Worm (Caenorhabditis elegans): Measurements from ENCODE around the gene F58H1.8.

F58H1.8 gene

DNA sequence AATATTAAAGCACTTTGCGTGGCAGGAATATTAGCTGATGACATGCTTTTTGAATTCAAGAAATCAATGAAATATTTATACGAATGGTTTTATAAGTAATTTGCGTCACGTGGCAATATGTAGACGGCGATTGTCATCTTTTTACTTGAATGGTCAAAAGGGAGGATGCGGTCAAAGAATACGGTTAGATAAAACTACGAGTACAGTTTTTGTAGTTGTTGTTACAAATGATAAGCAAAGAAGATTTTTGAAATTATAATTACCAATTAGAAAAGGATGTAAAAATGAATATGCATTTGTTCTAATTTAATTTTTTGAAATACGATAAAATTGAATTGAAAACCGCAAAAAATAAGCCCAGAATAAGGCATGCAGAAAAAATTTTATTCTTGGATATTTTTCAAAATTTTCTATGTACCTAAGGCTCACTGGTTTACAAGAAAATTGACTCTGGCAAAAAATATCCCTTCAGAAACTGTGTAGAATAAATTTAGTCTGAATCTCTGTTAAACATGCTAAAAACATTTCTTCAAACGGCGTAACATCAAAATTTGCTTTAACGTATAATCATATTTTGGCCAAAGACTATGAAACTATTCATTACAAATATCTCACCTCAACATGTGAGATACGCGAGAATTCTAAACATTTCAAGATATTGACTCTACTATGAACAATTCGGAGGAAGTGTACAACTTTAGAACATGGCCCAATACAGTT lies 43.6 kb upstream of the F58H1.8 start, which contains the start of the genes sodh-2 and srx-76:
sodh-2 (minus strand) TSS at position 101 of the 720 bp plus-strand sequence.
srx-76 (plus strand) TSS at position 670 of the 720 bp plus-strand sequence.
- TF ChIP-seq drap-1 (GFP tag; optimal IDR thresholded peaks at IDR 0.05) (no peak), nhr-76 (tag; optimal IDR thresholded peaks at IDR 0.05) (no peak), nhr-2 (tag; optimal IDR thresholded peaks at IDR 0.05) (no peak), ztf-11 (tag; optimal IDR thresholded peaks at IDR 0.05) (no peak), lin-13 (tag; optimal IDR thresholded peaks at IDR 0.05) (no peak), nhr-28 (tag; optimal IDR thresholded peaks at IDR 0.05) (no peak), sem-2 (GFP tag; optimal IDR thresholded peaks at IDR 0.05) (no peak), hlh-1 (tag; optimal IDR thresholded peaks at IDR 0.05) (no peak), ceh-39 (tag; optimal IDR thresholded peaks at IDR 0.05) (no peak)

DNA sequence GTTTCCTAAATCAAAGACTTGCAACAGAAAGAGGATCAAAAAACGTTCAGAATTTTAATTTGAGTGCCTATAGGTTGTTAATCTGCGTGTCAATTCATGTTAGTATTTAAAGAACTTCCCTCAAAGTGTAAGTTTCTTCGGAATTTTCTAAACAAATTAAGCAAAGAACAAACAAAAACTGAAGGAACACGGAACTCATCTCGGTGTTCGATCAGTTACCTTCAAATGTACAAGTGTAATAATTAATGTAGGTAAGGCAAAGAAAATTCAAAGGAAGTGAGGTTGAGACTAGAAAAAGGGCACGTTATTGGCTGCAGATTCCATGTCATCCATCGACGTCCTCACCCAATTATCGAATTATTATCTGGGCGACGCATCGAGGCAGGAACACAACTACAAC lies 41.0 kb upstream of the F58H1.8 start, which contains the start of gene K12G11.6:
K12G11.6 (plus strand) TSS at position 357 of the 400 bp plus-strand sequence.
- TF ChIP-seq M03D4.4 (tag; optimal IDR thresholded peaks at IDR 0.05) (no peak), cnd-1 (tag; optimal IDR thresholded peaks at IDR 0.05) (no peak), blmp-1 (tag; optimal IDR thresholded peaks at IDR 0.05) (no peak), sem-2 (GFP tag; optimal IDR thresholded peaks at IDR 0.05) (no peak), mls-2 (tag; optimal IDR thresholded peaks at IDR 0.05) (no peak), hlh-1 (tag; optimal IDR thresholded peaks at IDR 0.05) (no peak), snpc-4 (tag; optimal IDR thresholded peaks at IDR 0.05) (no peak), ceh-39 (tag; optimal IDR thresholded peaks at IDR 0.05) (no peak), lin-13 (tag; optimal IDR thresholded peaks at IDR 0.05) (no peak), mab-5 (tag; optimal IDR thresholded peaks at IDR 0.05) (no peak), ceh-83 (GFP tag; optimal IDR thresholded peaks at IDR 0.05) (no peak), nhr-28 (tag; optimal IDR thresholded peaks at IDR 0.05) (no peak), lin-32 (GFP tag; optimal IDR thresholded peaks at IDR 0.05) (no peak), drap-1 (GFP tag; optimal IDR thresholded peaks at IDR 0.05) (no peak), tbx-8 (GFP tag; optimal IDR thresholded peaks at IDR 0.05) (no peak), ceh-43 (GFP tag; optimal IDR thresholded peaks at IDR 0.05) (no peak), unc-39 (tag; optimal IDR thresholded peaks at IDR 0.05) (no peak), elt-1 (tag; optimal IDR thresholded peaks at IDR 0.05; ENCODE audit: borderline replicate concordance, insufficient read depth) (no peak), mep-1 (tag; optimal IDR thresholded peaks at IDR 0.05) (no peak)

DNA sequence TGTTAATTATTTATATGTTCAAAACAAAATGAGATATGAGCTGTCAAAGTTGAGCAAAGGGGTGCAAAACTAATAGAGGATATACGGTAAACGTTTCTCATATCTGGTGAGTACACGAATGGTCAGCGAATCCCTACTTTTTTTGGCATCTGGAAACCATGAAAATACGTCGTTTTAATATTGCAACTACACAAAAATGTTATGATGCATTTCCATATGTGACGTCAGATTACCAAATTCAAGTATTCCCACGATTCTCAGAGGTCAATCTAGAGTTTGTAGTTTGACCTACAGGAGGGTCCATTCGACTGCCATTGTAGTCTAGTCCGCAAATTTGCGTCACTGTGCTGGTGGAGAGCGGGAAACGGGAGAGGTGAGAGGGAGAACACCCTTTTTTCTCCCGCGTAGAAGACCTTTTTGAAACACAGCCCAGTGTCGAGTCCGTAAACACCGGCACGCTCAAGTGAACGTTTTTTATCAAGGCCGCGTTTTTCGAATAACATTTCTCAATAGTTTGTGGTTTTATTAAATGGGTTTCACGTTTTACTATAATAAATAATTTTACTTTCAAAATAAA lies 38.5 kb upstream of the F58H1.8 start:
- TF ChIP-seq unc-62 (GFP tag; optimal IDR thresholded peaks at IDR 0.05) (no peak), ceh-43 (GFP tag; optimal IDR thresholded peaks at IDR 0.05) (no peak), ceh-83 (GFP tag; optimal IDR thresholded peaks at IDR 0.05) (no peak), M03D4.4 (tag; optimal IDR thresholded peaks at IDR 0.05) (no peak), lin-32 (GFP tag; optimal IDR thresholded peaks at IDR 0.05) (no peak), mab-5 (tag; optimal IDR thresholded peaks at IDR 0.05) (no peak), blmp-1 (tag; optimal IDR thresholded peaks at IDR 0.05) (no peak), lin-13 (tag; optimal IDR thresholded peaks at IDR 0.05) (peak; percentile 25), snpc-4 (tag; optimal IDR thresholded peaks at IDR 0.05) (no peak), flh-1 (GFP tag; optimal IDR thresholded peaks at IDR 0.05) (no peak), unc-120 (tag; optimal IDR thresholded peaks at IDR 0.05; ENCODE audit: poor library complexity, severe bottlenecking) (no peak), nhr-76 (tag; optimal IDR thresholded peaks at IDR 0.05) (no peak), mep-1 (tag; optimal IDR thresholded peaks at IDR 0.05) (peak; percentile 50), unc-39 (tag; optimal IDR thresholded peaks at IDR 0.05) (no peak), sptf-1 (tag; optimal IDR thresholded peaks at IDR 0.05) (no peak), pha-4 (tag; optimal IDR thresholded peaks at IDR 0.05) (no peak), nhr-12 (tag; optimal IDR thresholded peaks at IDR 0.05) (peak; percentile 32), elt-3 (tag; optimal IDR thresholded peaks at IDR 0.05) (no peak)

DNA sequence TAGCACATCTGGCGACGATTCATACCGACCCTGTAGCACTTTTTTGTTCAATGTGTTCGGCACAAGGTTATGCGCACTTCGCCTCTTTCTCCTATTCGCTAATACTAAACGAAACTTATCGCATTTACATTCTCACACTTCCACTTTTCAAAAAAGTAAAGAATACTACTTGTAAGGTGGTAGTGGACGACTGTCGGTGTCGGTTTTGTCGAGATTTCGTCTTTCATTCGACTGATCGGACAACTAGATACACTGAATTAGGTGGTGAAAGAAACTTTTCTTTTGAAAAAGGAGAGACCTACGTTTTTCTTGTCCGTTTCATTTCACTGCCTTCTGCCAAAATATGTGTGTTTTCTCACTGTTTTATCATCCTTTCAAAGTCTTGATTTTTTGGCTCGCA lies 37.3 kb upstream of the F58H1.8 start:
- no peak for TF ChIP-seq mab-5 (tag; optimal IDR thresholded peaks at IDR 0.05)
- TF ChIP-seq snpc-4 (tag; optimal IDR thresholded peaks at IDR 0.05): no peak
- no peak for TF ChIP-seq sptf-1 (tag; optimal IDR thresholded peaks at IDR 0.05)
- TF ChIP-seq tbx-8 (GFP tag; optimal IDR thresholded peaks at IDR 0.05): no peak
- TF ChIP-seq mls-2 (tag; optimal IDR thresholded peaks at IDR 0.05): no peak
- TF ChIP-seq sem-2 (GFP tag; optimal IDR thresholded peaks at IDR 0.05): no peak
- no peak for TF ChIP-seq elt-1 (tag; optimal IDR thresholded peaks at IDR 0.05; ENCODE audit: borderline replicate concordance, insufficient read depth)
- no peak for TF ChIP-seq ceh-43 (GFP tag; optimal IDR thresholded peaks at IDR 0.05)
- TF ChIP-seq zip-8 (tag; optimal IDR thresholded peaks at IDR 0.05): no peak
- no peak for TF ChIP-seq elt-3 (tag; optimal IDR thresholded peaks at IDR 0.05)
- TF ChIP-seq M03D4.4 (tag; optimal IDR thresholded peaks at IDR 0.05): no peak
- TF ChIP-seq nhr-237 (tag; optimal IDR thresholded peaks at IDR 0.05): no peak
- no peak for TF ChIP-seq hlh-1 (tag; optimal IDR thresholded peaks at IDR 0.05)
- no peak for TF ChIP-seq bed-3 (GFP tag; optimal IDR thresholded peaks at IDR 0.05)
- no peak for TF ChIP-seq ztf-11 (tag; optimal IDR thresholded peaks at IDR 0.05)
- no peak for TF ChIP-seq cnd-1 (tag; optimal IDR thresholded peaks at IDR 0.05)
- no peak for TF ChIP-seq ceh-83 (GFP tag; optimal IDR thresholded peaks at IDR 0.05)
- no peak for TF ChIP-seq lin-13 (tag; optimal IDR thresholded peaks at IDR 0.05)
- no peak for TF ChIP-seq lsy-2 (tag; optimal IDR thresholded peaks at IDR 0.05)
- TF ChIP-seq nhr-28 (tag; optimal IDR thresholded peaks at IDR 0.05): no peak
